Worm (Caenorhabditis elegans) whole organism, L1 larva: ENCODE results near the gene nol-6.
"Not testable (repeated sequence)": the region's sequence is repeated elsewhere in the genome, so short reads cannot be mapped to it uniquely, and the experiment has no call there.

Experiments
- alr-1 ChIP-seq: fragments of 200-800 bp; sonication (Bioruptor generic); optimal IDR thresholded peaks from 2 replicates; lab custom pipeline; 2018; ENCODE audit warnings: borderline replicate concordance, mild to moderate bottlenecking, missing genetic modification characterization, missing compliant biosample characterization
- aly-2 ChIP-seq: fragments of 150-350 bp; optimal IDR thresholded peaks from 2 replicates; lab custom pipeline; 2014; ENCODE audit warnings: missing biosample characterization, missing genetic modification characterization
- ceh-90 ChIP-seq: sonication (generic microtip); optimal IDR thresholded peaks from 2 replicates; lab custom pipeline; 2016; ENCODE audit warnings: missing genetic modification characterization, missing compliant biosample characterization
- nhr-12 ChIP-seq: sonication (generic microtip); optimal IDR thresholded peaks from 2 replicates; lab custom pipeline; 2017; ENCODE audit warnings: missing biosample characterization, missing genetic modification characterization
- nhr-19 ChIP-seq: fragments of 200-800 bp; sonication (Bioruptor generic); conservative IDR thresholded peaks from 2 replicates; pipeline ENCODE4 v1.3.6; 2022; ENCODE audit warnings: missing genetic modification characterization, missing compliant biosample characterization
- nhr-237 ChIP-seq: fragments of 150-350 bp; optimal IDR thresholded peaks from 2 replicates; lab custom pipeline; 2014; ENCODE audit warnings: missing biosample characterization, missing genetic modification characterization
- unc-86 ChIP-seq: sonication (generic microtip); optimal IDR thresholded peaks from 2 replicates; lab custom pipeline; 2016; ENCODE audit warnings: missing genetic modification characterization, missing compliant biosample characterization

DNA sequence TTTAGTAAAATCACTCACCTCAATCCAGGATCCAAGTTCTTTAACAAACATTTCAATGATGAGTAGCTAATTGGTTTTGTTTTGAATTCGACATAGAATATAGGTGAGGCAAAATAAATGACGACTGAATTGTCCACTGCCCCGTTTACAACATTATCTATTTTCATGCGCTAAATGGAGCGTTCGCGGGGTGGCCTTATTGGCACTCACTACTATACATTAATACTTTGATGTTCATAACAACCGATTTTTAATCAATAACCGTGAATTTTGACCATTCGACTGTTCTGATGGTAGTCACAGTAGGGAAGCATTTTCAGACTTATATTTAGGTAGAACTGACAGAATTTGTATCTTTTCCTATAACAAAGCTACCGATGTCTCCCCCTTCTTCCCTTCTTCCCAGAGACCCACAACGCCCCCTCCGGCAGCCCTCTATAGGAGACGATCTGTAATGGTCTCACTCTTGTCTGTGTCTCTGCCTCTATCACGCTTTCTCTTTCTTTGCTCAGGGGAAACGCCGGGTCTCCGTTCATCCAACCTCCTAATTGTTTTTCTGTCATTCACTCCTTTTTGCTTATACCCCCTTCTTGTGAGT lies 9.5 kb upstream of the nol-6 start, which contains the start of gene Y51H7C.12:
- not testable (repeated sequence) for TF ChIP-seq nhr-12 (tag; lab: Kevin White, UChicago); unc-86; aly-2; ceh-90; alr-1 (tag; lab: Kevin White, UChicago); nhr-237; nhr-19 (GFP tag; lab: Robert Waterston, UW)
